Worm (Caenorhabditis elegans) whole organism, late embryonic: ENCODE results near the gene D1086.3.

ENCODE experiments used
- ama-1 ChIP-seq: fragments of 150-350 bp; optimal IDR thresholded peaks from 2 replicates; lab custom pipeline; 2014
- hlh-8 ChIP-seq: sonication (generic microtip); optimal IDR thresholded peaks from 2 replicates; lab custom pipeline; 2016; ENCODE audit warnings: missing genotype, missing genetic modification characterization, missing compliant biosample characterization
- lim-6 ChIP-seq: sonication (generic microtip); optimal IDR thresholded peaks from 2 replicates; lab custom pipeline; 2016; ENCODE audit warnings: missing genetic modification characterization, missing compliant biosample characterization

- TF ChIP-seq hlh-8 (tag; lab: Kevin White, UChicago) (no peak), ama-1 (lab: Kevin White, UChicago) (no peak), lim-6 (no peak)
These were observed 2.4 kb downstream of the D1086.3 start for ce11 chrV:14094953-14095352.
